Fruit fly (Drosophila melanogaster): ENCODE measurements around the gene CG10413.

dm6 chr2L:18598150-18598723 is 6.8 kb downstream of the CG10413 start:
- no peak for TF ChIP-seq CG34367 (tag; optimal IDR thresholded peaks at IDR 0.05)
- no peak for TF ChIP-seq CG14655 (GFP tag; optimal IDR thresholded peaks at IDR 0.05)
- no peak for TF ChIP-seq CG17806 (tag; optimal IDR thresholded peaks at IDR 0.05)
- TF ChIP-seq CG32121 (GFP tag; IDR thresholded peaks at IDR 0.05): no peak
- TF ChIP-seq CG15710 (tag; optimal IDR thresholded peaks at IDR 0.05): no peak
- TF ChIP-seq Pif1B (GFP tag; optimal IDR thresholded peaks at IDR 0.05): no peak
- no peak for TF ChIP-seq EcR (GFP tag; optimal IDR thresholded peaks at IDR 0.05)
- TF ChIP-seq gl (tag; optimal IDR thresholded peaks at IDR 0.05): no peak

Data from whole organism, pupa.